Worm (Caenorhabditis elegans): ENCODE results near the gene ceh-48.

DNA sequence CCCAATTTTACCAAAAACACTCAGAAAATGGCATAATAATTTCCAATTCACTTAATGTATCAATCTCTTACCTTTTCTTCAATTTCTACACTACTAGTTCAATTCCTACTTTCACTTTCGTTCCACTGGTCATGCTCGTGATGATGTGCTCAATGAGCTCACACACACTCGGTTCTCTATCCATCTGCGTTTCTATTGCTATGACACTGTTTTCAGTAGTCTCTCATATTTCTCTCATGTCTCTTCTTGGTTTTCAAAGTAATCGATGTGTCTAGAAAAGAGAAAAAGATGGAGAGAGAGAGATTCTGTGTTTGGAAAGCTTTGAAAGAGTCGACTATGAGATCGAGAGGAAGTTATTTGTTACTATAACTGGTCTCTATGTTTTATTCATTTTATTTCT, 44.7 kb upstream of the ceh-48 start:
- TF ChIP-seq W03F9.2 (tag; optimal IDR thresholded peaks at IDR 0.05) = no peak
- peak; percentile 42 for TF ChIP-seq him-1 (tag; optimal IDR thresholded peaks at IDR 0.05)
- no peak for TF ChIP-seq dao-5 (tag; optimal IDR thresholded peaks at IDR 0.05)
